Fruit fly (Drosophila melanogaster): ENCODE measurements around the gene CG34267.

dm6 chr3L:488159-488558 lies 12.1 kb downstream of the CG34267 start:
- TF ChIP-seq CTCF (optimal IDR thresholded peaks at IDR 0.05) (no peak), CG8478 (optimal IDR thresholded peaks at IDR 0.05) (no peak)
